Fruit fly (Drosophila melanogaster): Measurements from ENCODE around the gene caps.

The caps gene

DNA sequence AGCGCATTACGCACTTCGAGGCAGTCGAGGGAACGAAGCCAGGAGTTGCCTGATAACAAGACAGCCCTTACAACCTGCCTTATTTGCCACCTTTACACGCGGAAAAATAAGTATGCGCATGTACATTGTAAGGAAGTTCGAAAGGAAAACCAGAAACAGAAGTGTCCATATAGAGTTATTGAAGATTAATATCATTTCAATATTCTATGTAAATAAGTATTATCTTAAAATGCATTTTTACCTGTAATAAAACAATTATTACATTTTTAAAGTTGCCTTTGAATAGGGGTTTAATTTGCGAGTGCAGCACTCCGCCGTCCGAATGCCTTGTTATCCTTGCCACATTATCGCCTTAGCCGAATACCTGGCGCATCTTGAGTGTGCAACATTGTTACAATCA, 11.1 kb upstream of the caps start (continued):
- TF ChIP-seq ss (GFP tag; optimal IDR thresholded peaks at IDR 0.05) (peak in 1 of 2 experiments; percentile 2), fkh (GFP tag; optimal IDR thresholded peaks at IDR 0.05) (no peak), eg (GFP tag; IDR thresholded peaks at IDR 0.05) (no peak), cyc (GFP tag; optimal IDR thresholded peaks at IDR 0.05) (no peak), CG7368 (GFP tag; optimal IDR thresholded peaks at IDR 0.05) (no peak), CG6792 (GFP tag; optimal IDR thresholded peaks at IDR 0.05) (no peak)

DNA sequence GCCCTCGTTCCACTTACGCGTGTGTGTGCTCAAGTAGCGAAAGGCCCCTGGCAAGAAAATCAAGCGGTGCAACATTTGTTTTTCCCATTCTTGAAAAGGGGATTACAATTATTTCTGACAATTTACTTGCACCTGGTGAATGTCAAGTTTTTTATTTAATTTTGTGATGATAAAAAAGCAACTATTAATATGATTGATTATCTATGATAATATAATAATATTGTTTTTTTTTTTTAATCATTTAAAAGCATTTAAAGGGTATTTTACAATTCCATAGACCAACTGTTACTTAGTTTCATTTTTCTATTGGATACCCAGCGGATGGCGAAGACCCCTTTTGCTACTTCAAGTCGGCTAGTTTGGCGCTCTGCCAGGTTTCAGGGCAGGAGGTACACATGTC, 10.5 kb upstream of the caps start:
- TF ChIP-seq CG1621 (tag; optimal IDR thresholded peaks at IDR 0.05), result no peak
- peak; percentile 55; the same call in 1 of the 2 replicates for TF ChIP-seq CG15336 (GFP tag; IDR thresholded peaks at IDR 0.05)
- no peak for TF ChIP-seq svp (GFP tag)
- TF ChIP-seq CG4318 (GFP tag; optimal IDR thresholded peaks at IDR 0.05), result peak; percentile 9
- TF ChIP-seq CG10631 (GFP tag; optimal IDR thresholded peaks at IDR 0.05), result peak; percentile 9
- TF ChIP-seq acj6 (GFP tag; optimal IDR thresholded peaks at IDR 0.05), result peak; percentile 0
- no peak for TF ChIP-seq lz (GFP tag; optimal IDR thresholded peaks at IDR 0.05)
- no peak for TF ChIP-seq CG6808 (GFP tag; optimal IDR thresholded peaks at IDR 0.05)
- no peak for TF ChIP-seq Met (GFP tag; optimal IDR thresholded peaks at IDR 0.05)
- no peak for TF ChIP-seq CG3919 (GFP tag; optimal IDR thresholded peaks at IDR 0.05)
- no peak for TF ChIP-seq spab (GFP tag; optimal IDR thresholded peaks at IDR 0.05)
- no peak for TF ChIP-seq Eip93F (GFP tag; optimal IDR thresholded peaks at IDR 0.05)
- peak; percentile 33 for TF ChIP-seq Eip78C (GFP tag)
- TF ChIP-seq CG32006 (GFP tag; optimal IDR thresholded peaks at IDR 0.05), result peak; percentile 65
- peak; percentile 77 for TF ChIP-seq CG8119 (GFP tag; IDR thresholded peaks at IDR 0.05)
- TF ChIP-seq Hr39 (GFP tag; optimal IDR thresholded peaks at IDR 0.05), result no peak
- peak; percentile 8 for TF ChIP-seq Lpt (GFP tag; optimal IDR thresholded peaks at IDR 0.05)
- peak; percentile 30; the same call in 1 of the 2 replicates for TF ChIP-seq CG11294 (GFP tag; IDR thresholded peaks at IDR 0.05)
- no peak for TF ChIP-seq CG11902 (GFP tag; optimal IDR thresholded peaks at IDR 0.05)
- TF ChIP-seq OdsH (GFP tag; optimal IDR thresholded peaks at IDR 0.05), result no peak
- peak; percentile 14 for TF ChIP-seq Hr4 (GFP tag; optimal IDR thresholded peaks at IDR 0.05)
- TF ChIP-seq dac (GFP tag; optimal IDR thresholded peaks at IDR 0.05), result no peak
- no peak for TF ChIP-seq CG34406 (GFP tag; optimal IDR thresholded peaks at IDR 0.05)
- TF ChIP-seq dsx (GFP tag; optimal IDR thresholded peaks at IDR 0.05; ENCODE audit: poor library complexity, severe bottlenecking), result no peak
- TF ChIP-seq eg (GFP tag; IDR thresholded peaks at IDR 0.05), result peak; percentile 48; the same call in 2 of the 3 replicates
- TF ChIP-seq salr (GFP tag; optimal IDR thresholded peaks at IDR 0.05), result peak in 1 of 2 experiments; percentile 17

- TF ChIP-seq Ets21C (GFP tag; optimal IDR thresholded peaks at IDR 0.05), result no peak
- TF ChIP-seq dsx (GFP tag; optimal IDR thresholded peaks at IDR 0.05; ENCODE audit: poor library complexity, severe bottlenecking), result no peak
- peak; percentile 31 for TF ChIP-seq CG32006 (GFP tag; optimal IDR thresholded peaks at IDR 0.05)
- no peak for TF ChIP-seq OdsH (GFP tag; optimal IDR thresholded peaks at IDR 0.05)
- no peak for TF ChIP-seq fd59A (GFP tag; optimal IDR thresholded peaks at IDR 0.05)
- TF ChIP-seq esn (GFP tag; optimal IDR thresholded peaks at IDR 0.05), result no peak
- no peak for TF ChIP-seq acj6 (GFP tag; optimal IDR thresholded peaks at IDR 0.05)
- TF ChIP-seq Ets96B (tag; optimal IDR thresholded peaks at IDR 0.05), result no peak
- no peak for TF ChIP-seq achi (GFP tag; optimal IDR thresholded peaks at IDR 0.05)
- peak; percentile 11 for TF ChIP-seq svp (GFP tag)
- TF ChIP-seq CG6808 (GFP tag; optimal IDR thresholded peaks at IDR 0.05), result no peak
- no peak for TF ChIP-seq vri (GFP tag; optimal IDR thresholded peaks at IDR 0.05)
- TF ChIP-seq CG15336 (GFP tag; IDR thresholded peaks at IDR 0.05), result no peak
- peak; percentile 4 for TF ChIP-seq CG4318 (GFP tag; optimal IDR thresholded peaks at IDR 0.05)
- TF ChIP-seq CG10631 (GFP tag; optimal IDR thresholded peaks at IDR 0.05), result no peak
- peak; percentile 50 for TF ChIP-seq Eip78C (GFP tag)
Observed at dm6 chr3L:13223360-13224028, 5.0 kb upstream of the caps start.
